Fruit fly (Drosophila melanogaster) whole organism, embryonic: ENCODE measurements around the gene stck.
A peak's percentile ranks its signal among the peaks of the same experiment; 100 is the strongest.

Experiments
- Bgb ChIP-seq: fragments of 200-800 bp; sonication (Bioruptor generic); IDR thresholded peaks from 2 replicates; pipeline ENCODE4 v1.3.6; 2022; ENCODE audit warnings: missing biosample characterization, missing genetic modification characterization; ENCODE audit not compliant: partially characterized antibody
- CG15601 ChIP-seq: fragments of 200-800 bp; sonication (Bioruptor generic); optimal IDR thresholded peaks from 3 replicates; lab custom pipeline; 2019; ENCODE audit warnings: missing biosample characterization, mild to moderate bottlenecking, missing genetic modification characterization, moderate library complexity
- CG15696 ChIP-seq: fragments of 200-800 bp; sonication (Bioruptor generic); optimal IDR thresholded peaks from 2 replicates; lab custom pipeline; 2019; ENCODE audit warnings: missing biosample characterization, mild to moderate bottlenecking, missing genetic modification characterization, moderate library complexity
- CG16813 ChIP-seq: fragments of 200-800 bp; sonication (Bioruptor generic); IDR thresholded peaks from 3 replicates; pipeline ENCODE4 v1.3.6; 2022; ENCODE audit warnings: missing biosample characterization, missing genetic modification characterization; ENCODE audit not compliant: partially characterized antibody
- CG3847 ChIP-seq: fragments of 200-800 bp; sonication (Bioruptor generic); IDR thresholded peaks from 2 replicates; pipeline ENCODE4 v1.3.6; 2022; ENCODE audit warnings: missing biosample characterization, missing genetic modification characterization
- CG5245 ChIP-seq: fragments of 200-800 bp; sonication (Bioruptor generic); optimal IDR thresholded peaks from 3 replicates; lab custom pipeline; 2016; ENCODE audit warnings: missing biosample characterization, missing genetic modification characterization
- CG6813 ChIP-seq: fragments of 200-800 bp; sonication (Bioruptor generic); optimal IDR thresholded peaks from 2 replicates; lab custom pipeline; 2017; ENCODE audit warnings: missing biosample characterization, missing genetic modification characterization, mild to moderate bottlenecking, moderate library complexity, missing genetic modification reagents
- CG7556 ChIP-seq: fragments of 200-800 bp; sonication (Bioruptor generic); optimal IDR thresholded peaks from 2 replicates; lab custom pipeline; 2017; ENCODE audit warnings: missing biosample characterization, mild to moderate bottlenecking, missing genetic modification characterization
- CG8089 ChIP-seq: fragments of 200-800 bp; sonication (Bioruptor generic); optimal IDR thresholded peaks from 3 replicates; lab custom pipeline; 2016; ENCODE audit warnings: missing biosample characterization, missing genetic modification characterization
- CG9727 ChIP-seq: fragments of 200-800 bp; sonication (Bioruptor generic); optimal IDR thresholded peaks from 3 replicates; lab custom pipeline; 2017; ENCODE audit warnings: missing biosample characterization, mild to moderate bottlenecking, missing genetic modification characterization
- Dad ChIP-seq: fragments of 200-800 bp; sonication (Bioruptor generic); optimal IDR thresholded peaks from 3 replicates; lab custom pipeline; 2016; ENCODE audit warnings: missing biosample characterization, missing genetic modification characterization
- Elba2 ChIP-seq: fragments of 200-800 bp; sonication (Bioruptor generic); optimal IDR thresholded peaks from 3 replicates; lab custom pipeline; 2016; ENCODE audit warnings: missing biosample characterization, missing genetic modification characterization
- Ets65A ChIP-seq: fragments of 200-800 bp; sonication (Bioruptor generic); peaks from one replicate; lab custom pipeline; 2016; ENCODE audit warnings: missing biosample characterization, missing genetic modification characterization
- Fer2 ChIP-seq: fragments of 200-800 bp; sonication (Bioruptor generic); optimal IDR thresholded peaks from 2 replicates; lab custom pipeline; 2018; ENCODE audit warnings: missing biosample characterization, mild to moderate bottlenecking, missing genetic modification characterization, moderate library complexity
- HmgD ChIP-seq: fragments of 200-800 bp; sonication (Bioruptor generic); optimal IDR thresholded peaks from 3 replicates; lab custom pipeline; 2016; ENCODE audit warnings: missing biosample characterization, missing genetic modification characterization
- Kr ChIP-seq: fragments of 200-800 bp; sonication (Bioruptor generic); optimal IDR thresholded peaks from 2 replicates; lab custom pipeline; 2017; ENCODE audit warnings: missing biosample characterization, mild to moderate bottlenecking, missing genetic modification characterization
- Ptx1 ChIP-seq: fragments of 200-800 bp; sonication (Bioruptor generic); IDR thresholded peaks from 2 replicates; pipeline ENCODE4 v1.3.6; 2022; ENCODE audit warnings: missing biosample characterization, missing genetic modification characterization
- Scr ChIP-seq: fragments of 200-800 bp; sonication (Bioruptor generic); IDR thresholded peaks from 2 replicates; pipeline ENCODE4 v1.3.6; 2022; ENCODE audit warnings: missing biosample characterization, missing genetic modification characterization; ENCODE audit not compliant: partially characterized antibody
- Sin3A ChIP-seq: fragments of >200 bp; optimal IDR thresholded peaks from 2 replicates; lab custom pipeline; 2018
- Six4 ChIP-seq: fragments of 200-800 bp; sonication (Bioruptor generic); optimal IDR thresholded peaks from 2 replicates; lab custom pipeline; 2016; ENCODE audit warnings: missing biosample characterization, missing genetic modification characterization
- Tbp ChIP-seq: fragments of >200 bp; optimal IDR thresholded peaks from 2 replicates; lab custom pipeline; 2018; ENCODE audit warnings: missing biosample characterization, missing genetic modification characterization
- ab ChIP-seq: fragments of 200-800 bp; sonication (Bioruptor generic); optimal IDR thresholded peaks from 2 replicates; lab custom pipeline; 2016; ENCODE audit warnings: missing biosample characterization, missing genetic modification characterization
- ac ChIP-seq: fragments of 200-800 bp; sonication (Bioruptor generic); optimal IDR thresholded peaks from 3 replicates; lab custom pipeline; 2017; ENCODE audit warnings: missing biosample characterization, mild to moderate bottlenecking, missing genetic modification characterization
- az2 ChIP-seq: fragments of 200-800 bp; sonication (Bioruptor generic); optimal IDR thresholded peaks from 3 replicates; lab custom pipeline; 2016; ENCODE audit warnings: missing biosample characterization, missing genetic modification characterization
- bowl ChIP-seq: fragments of 200-800 bp; sonication (Bioruptor generic); IDR thresholded peaks from 2 replicates; pipeline ENCODE4 v1.3.6; 2022; ENCODE audit warnings: missing biosample characterization, missing genetic modification characterization
- crol ChIP-seq: fragments of 200-800 bp; sonication (Bioruptor generic); IDR thresholded peaks from 2 replicates; pipeline ENCODE4 v1.3.6; 2022; ENCODE audit warnings: missing biosample characterization, missing genetic modification characterization
- ewg ChIP-seq: fragments of 200-800 bp; sonication (Bioruptor generic); optimal IDR thresholded peaks from 3 replicates; lab custom pipeline; 2017; ENCODE audit warnings: mild to moderate bottlenecking, missing biosample characterization, missing genetic modification reagents, missing genetic modification characterization
- fd102C ChIP-seq: fragments of 200-800 bp; sonication (Bioruptor generic); optimal IDR thresholded peaks from 2 replicates; lab custom pipeline; 2018; ENCODE audit warnings: missing biosample characterization, mild to moderate bottlenecking, missing genetic modification characterization, moderate library complexity
- fu2 ChIP-seq: fragments of 200-800 bp; sonication (Bioruptor generic); optimal IDR thresholded peaks from 2 replicates; lab custom pipeline; 2016; ENCODE audit warnings: missing biosample characterization, missing genetic modification characterization
- h ChIP-seq: fragments of >200 bp; optimal IDR thresholded peaks from 2 replicates; lab custom pipeline; 2017
- inv ChIP-seq: fragments of 200-800 bp; sonication (Bioruptor generic); IDR thresholded peaks from 2 replicates; pipeline ENCODE4 v1.3.6; 2022; ENCODE audit warnings: missing biosample characterization, missing genetic modification characterization; ENCODE audit not compliant: partially characterized antibody
- jing ChIP-seq: fragments of 200-800 bp; sonication (Bioruptor generic); optimal IDR thresholded peaks from 2 replicates; lab custom pipeline; 2018; ENCODE audit warnings: missing biosample characterization, mild to moderate bottlenecking, missing genetic modification characterization
- kni ChIP-seq: fragments of 200-800 bp; sonication (Bioruptor generic); optimal IDR thresholded peaks from 3 replicates; lab custom pipeline; 2017; ENCODE audit warnings: mild to moderate bottlenecking, missing biosample characterization, missing genetic modification reagents, missing genetic modification characterization
- nerfin-1 ChIP-seq: fragments of 200-800 bp; sonication (Bioruptor generic); optimal IDR thresholded peaks from 3 replicates; lab custom pipeline; 2019; ENCODE audit warnings: missing biosample characterization, mild to moderate bottlenecking, missing genetic modification characterization, moderate library complexity
- sens ChIP-seq: fragments of 200-800 bp; sonication (Bioruptor generic); peaks from one replicate; lab custom pipeline; 2016; ENCODE audit warnings: missing biosample characterization, missing genetic modification characterization
- stwl ChIP-seq: fragments of 200-800 bp; sonication (Bioruptor generic); optimal IDR thresholded peaks from 3 replicates; lab custom pipeline; 2018; ENCODE audit warnings: missing biosample characterization, mild to moderate bottlenecking, missing genetic modification characterization, moderate library complexity
- tll ChIP-seq, 2 experiments: fragments of 200-800 bp in 1 of 2; fragments of >200 bp in 1 of 2; sonication (Bioruptor generic) in 1 of 2; optimal IDR thresholded peaks; 2 replicates each; lab custom pipeline; 2017 to 2019; ENCODE audit warnings: missing biosample characterization in 2 of 2, missing genetic modification characterization in 2 of 2, mild to moderate bottlenecking in 1 of 2, moderate library complexity in 1 of 2
- z ChIP-seq: fragments of 200-800 bp; sonication (Bioruptor generic); IDR thresholded peaks from 3 replicates; pipeline ENCODE4 v1.3.6; 2022; ENCODE audit warnings: missing biosample characterization, missing genetic modification characterization
- zen ChIP-seq: fragments of 200-800 bp; sonication (Bioruptor generic); optimal IDR thresholded peaks from 3 replicates; lab custom pipeline; 2018; ENCODE audit warnings: missing biosample characterization, mild to moderate bottlenecking, missing genetic modification characterization, moderate library complexity

The stck gene

dm6 chr3R:8326884-8327283 is 29.9 kb upstream of the stck start:
- TF ChIP-seq ewg (GFP tag; lab: Kevin White, UChicago), result no peak
- TF ChIP-seq fu2 (GFP tag; lab: Kevin White, UChicago), result no peak
- TF ChIP-seq tll (GFP tag; optimal IDR thresholded peaks at IDR 0.05; lab: Kevin White, UChicago), result peak in 1 of 2 experiments; percentile 85
- no peak for TF ChIP-seq crol (GFP tag; lab: Robert Waterston, UW)
- TF ChIP-seq CG8089 (GFP tag; lab: Kevin White, UChicago), result no peak
- no peak for TF ChIP-seq Fer2 (tag; lab: Kevin White, UChicago)
- TF ChIP-seq Six4, result no peak
- TF ChIP-seq CG15601 (tag; lab: Kevin White, UChicago), result no peak
- no peak for TF ChIP-seq HmgD (GFP tag; lab: Kevin White, UChicago)
- TF ChIP-seq az2 (GFP tag; lab: Kevin White, UChicago), result no peak
- no peak for TF ChIP-seq bowl
- no peak for TF ChIP-seq nerfin-1
- peak; percentile 20 for TF ChIP-seq CG9727 (GFP tag; lab: Kevin White, UChicago)
- no peak for TF ChIP-seq h
- TF ChIP-seq Kr, result no peak
- no peak for TF ChIP-seq CG6813
- TF ChIP-seq z (GFP tag; lab: Robert Waterston, UW), result no peak
- TF ChIP-seq Scr (GFP tag; lab: Robert Waterston, UW), result no peak
- no peak for TF ChIP-seq Sin3A (lab: Kevin White, UChicago)
- no peak for TF ChIP-seq ab (GFP tag; lab: Kevin White, UChicago)
- TF ChIP-seq zen (tag; lab: Kevin White, UChicago), result peak; percentile 6
- TF ChIP-seq jing (GFP tag; lab: Kevin White, UChicago), result no peak
- no peak for TF ChIP-seq Elba2 (GFP tag; lab: Kevin White, UChicago)
- peak; percentile 39 for TF ChIP-seq CG15696 (tag; lab: Kevin White, UChicago)
- TF ChIP-seq CG3847 (GFP tag; lab: Robert Waterston, UW), result no peak
- TF ChIP-seq Ptx1, result no peak
- no peak for TF ChIP-seq stwl (tag; lab: Kevin White, UChicago)
- no peak for TF ChIP-seq inv (GFP tag; lab: Robert Waterston, UW)
- no peak for TF ChIP-seq Bgb (GFP tag; lab: Robert Waterston, UW)
- TF ChIP-seq CG7556 (GFP tag; lab: Kevin White, UChicago), result no peak
- peak; percentile 57 for TF ChIP-seq fd102C (GFP tag; lab: Kevin White, UChicago)
- TF ChIP-seq ac, result peak; percentile 36
- peak; percentile 23 for TF ChIP-seq kni (GFP tag; lab: Kevin White, UChicago)
- no peak for TF ChIP-seq CG16813
- no peak for TF ChIP-seq Dad (GFP tag; lab: Kevin White, UChicago)

dm6 chr3R:8327967-8328789 is 28.6 kb upstream of the stck start:
- TF ChIP-seq CG5245 (GFP tag; lab: Kevin White, UChicago), result no peak
- peak; percentile 80 for TF ChIP-seq Ets65A
- TF ChIP-seq sens (GFP tag; lab: Kevin White, UChicago), result peak; percentile 19
- no peak for TF ChIP-seq Tbp
